Worm (Caenorhabditis elegans) whole organism, L3 larva: Measurements from ENCODE around the gene C17H11.2.

ENCODE experiments used
- ama-1 ChIP-seq: fragments of 150-350 bp; optimal IDR thresholded peaks from 2 replicates; lab custom pipeline; 2018
- tbx-2 ChIP-seq: sonication (generic microtip); optimal IDR thresholded peaks from 2 replicates; lab custom pipeline; 2016; ENCODE audit warnings: mild to moderate bottlenecking, missing genetic modification characterization, missing compliant biosample characterization

DNA sequence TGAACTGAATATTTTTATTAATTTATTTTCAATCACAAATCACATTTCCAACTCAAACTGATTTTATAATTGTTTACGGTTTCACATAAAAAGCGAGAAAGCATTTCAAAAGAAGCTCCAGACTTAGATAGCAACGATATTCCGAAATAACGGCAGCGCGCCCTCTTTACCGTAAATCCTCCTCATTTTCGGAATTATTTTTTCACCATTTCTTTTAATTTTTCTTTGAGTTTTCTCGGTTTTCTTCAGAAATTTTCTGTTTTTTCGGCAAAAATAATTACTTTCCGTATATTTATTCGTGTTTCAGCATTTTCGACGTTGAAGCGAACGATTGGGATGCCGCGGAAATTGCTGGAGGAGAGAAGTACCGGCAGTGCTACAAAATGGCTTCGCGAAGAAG lies 22.3 kb upstream of the C17H11.2 start, which contains the start of gene C02B8.1:
- TF ChIP-seq ama-1 (lab: Kevin White, UChicago), result no peak
- no peak for TF ChIP-seq tbx-2
